Worm (Caenorhabditis elegans) whole organism, L2 larva: Measurements from ENCODE around the gene fipr-17.

ENCODE experiments used
- blmp-1 ChIP-seq: sonication (generic microtip); optimal IDR thresholded peaks from 2 replicates; lab custom pipeline; 2017; ENCODE audit warnings: missing genetic modification characterization, mild to moderate bottlenecking, missing compliant biosample characterization, antibody characterized with exemption, moderate library complexity; ENCODE audit not compliant: insufficient read depth
- peb-1 ChIP-seq: fragments of 150-350 bp; optimal IDR thresholded peaks from 2 replicates; lab custom pipeline; 2014; ENCODE audit warnings: missing biosample characterization, missing genetic modification characterization
- snpc-4 ChIP-seq: fragments of 150-350 bp; optimal IDR thresholded peaks from 2 replicates; lab custom pipeline; 2014; ENCODE audit warnings: missing biosample characterization, missing genetic modification characterization

ce11 chrIII:11022278-11022677, 14.9 kb upstream of the fipr-17 start:
- no peak for TF ChIP-seq peb-1 (tag; lab: Kevin White, UChicago)
- no peak for TF ChIP-seq snpc-4
- no peak for TF ChIP-seq blmp-1 (tag; lab: Kevin White, UChicago)
